Fruit fly (Drosophila melanogaster) whole organism, pupa: ENCODE data around the gene SNCF.

Experiments used
- CG10348 ChIP-seq: fragments of 200-800 bp; sonication (Bioruptor generic); IDR thresholded peaks from 2 replicates; pipeline ENCODE4 v1.3.6; 2022; ENCODE audit warnings: missing biosample characterization, missing genetic modification characterization
- CG13204 ChIP-seq: fragments of 200-800 bp; sonication (Bioruptor generic); optimal IDR thresholded peaks from 2 replicates; lab custom pipeline; 2018; ENCODE audit warnings: missing biosample characterization, mild to moderate bottlenecking, missing genetic modification characterization, moderate library complexity
- CG15710 ChIP-seq: fragments of 200-800 bp; sonication (Bioruptor generic); optimal IDR thresholded peaks from 2 replicates; lab custom pipeline; 2018; ENCODE audit warnings: missing biosample characterization, mild to moderate bottlenecking, missing genetic modification characterization, moderate library complexity
- CG17806 ChIP-seq: fragments of 200-800 bp; sonication (Bioruptor generic); optimal IDR thresholded peaks from 2 replicates; lab custom pipeline; 2018; ENCODE audit warnings: missing biosample characterization, mild to moderate bottlenecking, missing genetic modification characterization, moderate library complexity
- CG32121 ChIP-seq: fragments of 200-800 bp; sonication (Bioruptor generic); IDR thresholded peaks from 2 replicates; pipeline ENCODE4 v1.3.6; 2022; ENCODE audit warnings: missing biosample characterization, missing genetic modification characterization
- CG34367 ChIP-seq: fragments of 200-800 bp; sonication (Bioruptor generic); optimal IDR thresholded peaks from 2 replicates; lab custom pipeline; 2018; ENCODE audit warnings: missing biosample characterization, mild to moderate bottlenecking, missing genetic modification characterization
- CG4496 ChIP-seq: fragments of 200-800 bp; sonication (Bioruptor generic); IDR thresholded peaks from 3 replicates; pipeline ENCODE4 v1.3.6; 2022; ENCODE audit warnings: missing biosample characterization, missing genetic modification characterization
- CG8159 ChIP-seq: fragments of 200-800 bp; sonication (Bioruptor generic); optimal IDR thresholded peaks from 3 replicates; lab custom pipeline; 2018; ENCODE audit warnings: missing biosample characterization, mild to moderate bottlenecking, missing genetic modification characterization, moderate library complexity
- CG8301 ChIP-seq: fragments of 200-800 bp; sonication (Bioruptor generic); optimal IDR thresholded peaks from 2 replicates; lab custom pipeline; 2018; ENCODE audit warnings: missing biosample characterization, mild to moderate bottlenecking, missing genetic modification characterization
- D1 ChIP-seq: fragments of 200-800 bp; sonication (Bioruptor generic); optimal IDR thresholded peaks from 2 replicates; lab custom pipeline; 2018; ENCODE audit warnings: missing biosample characterization, mild to moderate bottlenecking, missing genetic modification characterization, moderate library complexity
- EcR ChIP-seq: fragments of 200-800 bp; sonication (Bioruptor generic); optimal IDR thresholded peaks from 3 replicates; lab custom pipeline; 2019; ENCODE audit warnings: missing biosample characterization, missing genetic modification characterization, mild to moderate bottlenecking, moderate library complexity, missing genetic modification reagents
- Ets98B ChIP-seq: fragments of 200-800 bp; sonication (Bioruptor generic); IDR thresholded peaks from 2 replicates; pipeline ENCODE4 v1.3.6; 2022; ENCODE audit warnings: missing biosample characterization, missing genetic modification characterization
- Snoo ChIP-seq: fragments of 200-800 bp; sonication (Bioruptor generic); optimal IDR thresholded peaks from 3 replicates; lab custom pipeline; 2017; ENCODE audit warnings: missing biosample characterization, mild to moderate bottlenecking, missing genetic modification characterization, inconsistent platforms
- gl ChIP-seq: fragments of 200-800 bp; sonication (Bioruptor generic); optimal IDR thresholded peaks from 2 replicates; lab custom pipeline; 2018; ENCODE audit warnings: missing biosample characterization, mild to moderate bottlenecking, missing genetic modification characterization

DNA sequence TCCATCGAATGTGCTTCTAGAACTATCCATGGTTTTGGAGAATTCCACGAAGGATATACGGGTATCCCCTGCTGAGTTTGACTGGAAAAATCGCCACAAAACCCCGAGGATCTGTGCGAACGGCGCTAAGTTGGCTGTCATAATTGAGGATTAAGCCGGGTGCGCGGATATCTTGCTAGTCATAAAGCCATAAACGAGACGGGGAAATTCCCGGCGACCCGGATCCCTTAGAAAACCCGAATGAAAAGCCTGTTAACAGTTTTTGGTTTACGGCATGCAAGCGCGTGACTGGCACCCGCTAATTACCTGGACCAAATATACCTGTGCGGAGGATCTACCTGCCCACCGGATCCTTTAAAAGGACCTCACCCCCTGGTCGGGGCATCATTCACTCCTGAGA, at the start of gene SNCF:
- TF ChIP-seq EcR (no peak), CG13204 (GFP tag; lab: Kevin White, UChicago) (no peak), CG8159 (tag; lab: Kevin White, UChicago) (no peak), CG32121 (GFP tag; lab: Robert Waterston, UW) (no peak), CG34367 (tag; lab: Kevin White, UChicago) (no peak), Snoo (tag; lab: Kevin White, UChicago) (no peak), D1 (tag; lab: Kevin White, UChicago) (no peak), Ets98B (GFP tag; lab: Robert Waterston, UW) (no peak), CG17806 (tag; lab: Kevin White, UChicago) (no peak), gl (tag; lab: Kevin White, UChicago) (no peak), CG15710 (tag; lab: Kevin White, UChicago) (no peak), CG8301 (tag; lab: Kevin White, UChicago) (no peak), CG10348 (GFP tag; lab: Robert Waterston, UW) (no peak), CG4496 (GFP tag; lab: Robert Waterston, UW) (no peak)
